Worm (Caenorhabditis elegans) whole organism, late embryonic: ENCODE results near the gene sng-1.

Experiments used
- C38D4.7 ChIP-seq: fragments of 200-800 bp; sonication (Bioruptor generic); optimal IDR thresholded peaks from 2 replicates; lab custom pipeline; 2018; ENCODE audit warnings: mild to moderate bottlenecking, missing genetic modification characterization, moderate library complexity, missing compliant biosample characterization
- ama-1 ChIP-seq: fragments of 150-350 bp; optimal IDR thresholded peaks from 2 replicates; lab custom pipeline; 2014
- ceh-24 ChIP-seq: sonication (generic microtip); optimal IDR thresholded peaks from 2 replicates; lab custom pipeline; 2016; ENCODE audit warnings: mild to moderate bottlenecking, missing genetic modification characterization, missing compliant biosample characterization
- ceh-31 ChIP-seq: sonication (generic microtip); optimal IDR thresholded peaks from 2 replicates; lab custom pipeline; 2016; ENCODE audit warnings: missing genetic modification characterization, missing compliant biosample characterization
- dmd-4 ChIP-seq: sonication (generic microtip); optimal IDR thresholded peaks from 2 replicates; lab custom pipeline; 2016; ENCODE audit warnings: borderline replicate concordance, missing genetic modification characterization, missing compliant biosample characterization
- fkh-10 ChIP-seq: fragments of 150-350 bp; optimal IDR thresholded peaks from 2 replicates; lab custom pipeline; 2014; ENCODE audit warnings: missing biosample characterization, missing genetic modification reagents, missing genetic modification characterization
- pag-3 ChIP-seq: sonication (generic microtip); optimal IDR thresholded peaks from 2 replicates; lab custom pipeline; 2016; ENCODE audit warnings: missing compliant biosample characterization, missing genetic modification characterization, borderline replicate concordance
- pqm-1 ChIP-seq: sonication (generic microtip); optimal IDR thresholded peaks from 2 replicates; lab custom pipeline; 2016; ENCODE audit warnings: missing genetic modification characterization, missing compliant biosample characterization
- sox-4 ChIP-seq: sonication (generic microtip); optimal IDR thresholded peaks from 2 replicates; lab custom pipeline; 2017; ENCODE audit warnings: mild to moderate bottlenecking, missing genetic modification characterization, inconsistent platforms, missing compliant biosample characterization
- zip-5 ChIP-seq: sonication (generic microtip); optimal IDR thresholded peaks from 2 replicates; lab custom pipeline; 2016; ENCODE audit warnings: missing genetic modification characterization, missing compliant biosample characterization

DNA sequence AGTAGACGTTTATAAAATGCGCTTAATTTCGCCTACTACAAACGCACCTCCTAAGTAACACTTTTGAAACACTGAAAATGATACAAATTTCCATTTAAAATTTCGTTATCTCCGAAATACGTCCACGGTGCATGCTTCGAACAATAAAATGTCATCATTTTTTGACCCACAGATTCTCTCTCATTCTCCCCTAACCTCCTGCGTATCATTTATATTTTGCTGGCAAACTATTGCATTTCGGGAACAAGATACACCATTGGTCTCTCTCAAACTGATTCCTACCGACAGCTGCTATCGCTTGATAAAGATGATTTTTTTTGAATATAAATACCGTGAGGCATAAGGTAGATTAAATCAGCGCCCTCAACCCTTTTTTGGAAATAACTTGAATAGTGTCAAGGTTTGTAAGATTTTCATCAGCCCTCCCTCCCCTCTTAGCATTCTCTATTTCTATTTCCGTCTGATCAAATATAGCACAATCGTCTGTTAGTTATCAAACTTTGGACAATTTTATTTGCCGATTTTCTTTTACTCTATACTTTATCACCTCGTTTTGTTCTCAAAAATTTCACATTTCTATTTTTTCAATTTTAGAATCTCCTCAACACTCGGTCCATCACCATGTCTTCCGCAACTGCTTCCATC is 13.6 kb downstream of the sng-1 start, which contains the start of gene C07D8.6:
- TF ChIP-seq ceh-24 (tag; lab: Kevin White, UChicago), result no peak
- TF ChIP-seq pag-3 (tag; lab: Kevin White, UChicago), result no peak
- no peak for TF ChIP-seq C38D4.7 (GFP tag; lab: Kevin White, UChicago)
- TF ChIP-seq ceh-31 (tag; lab: Kevin White, UChicago), result no peak
- no peak for TF ChIP-seq pqm-1 (tag; lab: Kevin White, UChicago)
- TF ChIP-seq sox-4 (tag; lab: Kevin White, UChicago), result no peak
- no peak for TF ChIP-seq ama-1 (lab: Kevin White, UChicago)
- TF ChIP-seq zip-5 (tag; lab: Kevin White, UChicago), result no peak
- TF ChIP-seq dmd-4 (tag; lab: Kevin White, UChicago), result no peak
- TF ChIP-seq fkh-10 (GFP tag; lab: Kevin White, UChicago), result no peak
